Fruit fly (Drosophila melanogaster): ENCODE data around the gene omd.
A peak's percentile ranks its signal among the peaks of the same experiment; 100 is the strongest.

omd gene

DNA sequence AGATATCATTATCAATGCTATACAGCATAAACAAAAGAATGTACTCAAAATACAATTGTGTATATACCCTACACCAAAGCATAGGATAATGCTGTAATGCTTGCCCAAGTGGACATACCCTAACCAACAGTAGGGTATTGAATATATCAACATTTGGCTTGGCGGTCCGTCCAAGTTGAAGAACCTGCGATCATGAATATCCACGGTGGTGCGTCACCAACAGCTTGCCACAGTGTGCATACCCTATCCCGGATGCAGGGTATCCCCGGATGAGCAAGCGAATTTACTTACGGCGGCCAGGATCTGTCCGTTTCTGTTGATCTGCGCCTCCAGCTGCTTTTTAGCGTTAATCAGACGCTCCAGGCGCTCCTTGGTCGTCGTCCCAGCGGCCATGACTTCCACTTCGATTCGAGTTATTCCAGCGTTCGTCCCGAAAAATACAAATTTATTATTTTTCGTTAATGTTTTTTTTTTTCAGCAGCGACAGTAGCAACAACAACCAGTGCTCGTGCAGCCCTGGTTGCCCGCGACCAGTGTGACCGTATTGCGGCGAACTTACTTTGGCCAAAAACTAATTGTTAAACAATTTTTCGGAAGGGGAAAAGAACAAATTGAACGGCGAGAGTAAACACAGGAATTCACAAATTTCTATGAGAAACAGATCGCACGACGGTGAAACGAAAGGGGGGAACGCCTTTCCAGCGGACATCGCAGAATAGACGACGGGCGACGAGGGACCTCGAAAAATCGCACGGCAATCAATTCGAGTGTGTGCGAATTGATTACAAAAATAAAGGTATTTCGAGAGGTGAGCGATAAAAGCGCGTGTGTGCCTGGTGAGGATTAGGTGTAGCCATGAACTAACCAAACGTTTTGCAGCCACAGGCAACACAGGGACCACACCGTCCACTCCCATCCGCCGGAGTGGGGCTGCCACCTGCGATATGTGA is 10.6 kb downstream of the omd start, which contains the start of the genes Lkb1 and CG9588 (continued):
- TF ChIP-seq Opbp (GFP tag; IDR thresholded peaks at IDR 0.05; ENCODE audit: partially characterized antibody) (no peak), Dad (GFP tag; optimal IDR thresholded peaks at IDR 0.05) (peak; percentile 8), CG5180 (GFP tag; optimal IDR thresholded peaks at IDR 0.05) (no peak), CG34224 (GFP tag; IDR thresholded peaks at IDR 0.05; ENCODE audit: partially characterized antibody) (no peak), Hr51 (GFP tag; optimal IDR thresholded peaks at IDR 0.05) (no peak), CG42726 (GFP tag; IDR thresholded peaks at IDR 0.05; ENCODE audit: partially characterized antibody) (no peak), MBD-R2 (GFP tag; IDR thresholded peaks at IDR 0.05) (peak; percentile 79), zfh2 (GFP tag; optimal IDR thresholded peaks at IDR 0.05) (peak; percentile 65), sr (GFP tag; IDR thresholded peaks at IDR 0.05) (peak; percentile 68; the same call in 2 of the 3 replicates), CG18619 (GFP tag; optimal IDR thresholded peaks at IDR 0.05) (peak; percentile 36), CG9932 (GFP tag; IDR thresholded peaks at IDR 0.05) (peak; percentile 73), CG2712 (tag; optimal IDR thresholded peaks at IDR 0.05) (peak; percentile 39), trem (tag; optimal IDR thresholded peaks at IDR 0.05) (peak; percentile 58), chinmo (GFP tag; IDR thresholded peaks at IDR 0.05; ENCODE audit: partially characterized antibody) (no peak), vnd (GFP tag; IDR thresholded peaks at IDR 0.05; ENCODE audit: partially characterized antibody) (no peak), Sox102F (GFP tag; optimal IDR thresholded peaks at IDR 0.05) (peak; percentile 59), CG31365 (tag; optimal IDR thresholded peaks at IDR 0.05) (no peak), croc (GFP tag; conservative IDR thresholded peaks at IDR 0.05) (no peak; the same call in 2 of the 3 replicates), CG6791 (GFP tag; IDR thresholded peaks at IDR 0.05; ENCODE audit: partially characterized antibody) (peak; percentile 52; the same call in 2 of the 3 replicates), CG3163 (GFP tag; optimal IDR thresholded peaks at IDR 0.05) (no peak), ap (GFP tag; IDR thresholded peaks at IDR 0.05) (peak; percentile 76), ac (GFP tag; optimal IDR thresholded peaks at IDR 0.05) (no peak), D19A (tag; optimal IDR thresholded peaks at IDR 0.05) (peak; percentile 71), Abd-B (GFP tag; optimal IDR thresholded peaks at IDR 0.05) (peak; percentile 55), Deaf1 (tag; optimal IDR thresholded peaks at IDR 0.05) (no peak), pros (GFP tag; optimal IDR thresholded peaks at IDR 0.05) (no peak), Awh (GFP tag; IDR thresholded peaks at IDR 0.05) (peak; percentile 85), sd (tag; optimal IDR thresholded peaks at IDR 0.05) (no peak), Dfd (GFP tag; optimal IDR thresholded peaks at IDR 0.05) (no peak), CG4282 (GFP tag; optimal IDR thresholded peaks at IDR 0.05) (no peak), Nf-YA (GFP tag; IDR thresholded peaks at IDR 0.05) (peak; percentile 69; the same call in 1 of the 2 replicates), dm (GFP tag; optimal IDR thresholded peaks at IDR 0.05) (peak; percentile 13), CG11398 (GFP tag; optimal IDR thresholded peaks at IDR 0.05) (no peak), D (optimal IDR thresholded peaks at IDR 0.05) (no peak), D (GFP tag; optimal IDR thresholded peaks at IDR 0.05) (peak; percentile 54), Lhr (GFP tag; optimal IDR thresholded peaks at IDR 0.05) (peak; percentile 11), Ravus (GFP tag; IDR thresholded peaks at IDR 0.05) (no peak; the same call in 1 of the 2 replicates), HLH3B (GFP tag; IDR thresholded peaks at IDR 0.05) (peak; percentile 68), Fer1 (GFP tag; optimal IDR thresholded peaks at IDR 0.05) (no peak), pan (optimal IDR thresholded peaks at IDR 0.05) (no peak), pan (GFP tag; optimal IDR thresholded peaks at IDR 0.05 in 1 of 2, IDR thresholded peaks at IDR 0.05 in 1 of 2) (peak in 1 of 2 experiments; percentile 86), CG31388 (GFP tag; optimal IDR thresholded peaks at IDR 0.05) (no peak), CG11723 (GFP tag; optimal IDR thresholded peaks at IDR 0.05) (peak; percentile 3), ci (GFP tag; IDR thresholded peaks at IDR 0.05) (peak; percentile 88), CG31441 (GFP tag; IDR thresholded peaks at IDR 0.05) (no peak), Hsf (GFP tag; optimal IDR thresholded peaks at IDR 0.05) (peak; percentile 56), al (GFP tag; IDR thresholded peaks at IDR 0.05) (peak; percentile 48; the same call in 1 of the 2 replicates), usp (GFP tag; optimal IDR thresholded peaks at IDR 0.05) (no peak)
